Worm (Caenorhabditis elegans): ENCODE measurements around the gene C31B8.16.

The C31B8.16 gene

ce11 chrV:2934075-2934474 is 4.2 kb downstream of the C31B8.16 start, which contains the start of gene srh-247:
TSS of gene srh-247 (minus strand) at chrV:2934175.
- no peak for TF ChIP-seq ces-1 (GFP tag; optimal IDR thresholded peaks at IDR 0.05)
- no peak for TF ChIP-seq unc-30 (tag; optimal IDR thresholded peaks at IDR 0.05)
- no peak for TF ChIP-seq jun-1 (tag; optimal IDR thresholded peaks at IDR 0.05)
- no peak for TF ChIP-seq pax-3 (tag; optimal IDR thresholded peaks at IDR 0.05)
- no peak for TF ChIP-seq alr-1 (tag; optimal IDR thresholded peaks at IDR 0.05; ENCODE audit: borderline replicate concordance)
- no peak for TF ChIP-seq snpc-4 (tag; optimal IDR thresholded peaks at IDR 0.05)
- no peak for TF ChIP-seq mab-9 (GFP tag; IDR thresholded peaks at IDR 0.05)
- no peak for TF ChIP-seq nhr-12 (tag; optimal IDR thresholded peaks at IDR 0.05)
- no peak for TF ChIP-seq nhr-28 (tag; optimal IDR thresholded peaks at IDR 0.05)

ce11 chrV:2938497-2938896 is 8.6 kb downstream of the C31B8.16 start, which contains the start of gene srw-141:
TSS of gene srw-141 (minus strand) at chrV:2938597.
- no peak for TF ChIP-seq dsc-1 (tag; optimal IDR thresholded peaks at IDR 0.05)
- TF ChIP-seq rnt-1 (tag; optimal IDR thresholded peaks at IDR 0.05), result no peak
- TF ChIP-seq C16A3.4 (tag; optimal IDR thresholded peaks at IDR 0.05), result no peak
- TF ChIP-seq mef-2 (tag; optimal IDR thresholded peaks at IDR 0.05), result no peak
- TF ChIP-seq fkh-8 (tag; optimal IDR thresholded peaks at IDR 0.05), result no peak

- no peak for TF ChIP-seq snpc-4 (tag; optimal IDR thresholded peaks at IDR 0.05)
- TF ChIP-seq efl-1 (optimal IDR thresholded peaks at IDR 0.05), result no peak
- TF ChIP-seq efl-1 (GFP tag; optimal IDR thresholded peaks at IDR 0.05 in 1 of 2), result peak in 1 of 2 experiments; percentile 23
- no peak for TF ChIP-seq dsc-1 (tag; optimal IDR thresholded peaks at IDR 0.05)
These were observed 11.6 kb downstream of the C31B8.16 start, which contains the start of gene srw-143 for ce11 chrV:2941405-2941804. TSS of gene srw-143 (minus strand) at chrV:2941505.

- TF ChIP-seq grh-1 (GFP tag; IDR thresholded peaks at IDR 0.05) (no peak), dsc-1 (tag; optimal IDR thresholded peaks at IDR 0.05) (no peak), C04F5.9 (tag; optimal IDR thresholded peaks at IDR 0.05) (no peak), ceh-88 (GFP tag; IDR thresholded peaks at IDR 0.05) (no peak), rnt-1 (tag; optimal IDR thresholded peaks at IDR 0.05) (no peak), snpc-4 (tag; optimal IDR thresholded peaks at IDR 0.05) (no peak), blmp-1 (tag; optimal IDR thresholded peaks at IDR 0.05) (no peak), fkh-10 (GFP tag; optimal IDR thresholded peaks at IDR 0.05) (no peak), nhr-77 (tag; optimal IDR thresholded peaks at IDR 0.05) (no peak), unc-98 (GFP tag; IDR thresholded peaks at IDR 0.05) (no peak), mdl-1 (tag; optimal IDR thresholded peaks at IDR 0.05) (no peak), sptf-1 (tag; optimal IDR thresholded peaks at IDR 0.05) (no peak), mef-2 (tag; optimal IDR thresholded peaks at IDR 0.05) (no peak), nhr-71 (tag; optimal IDR thresholded peaks at IDR 0.05) (no peak), lir-3 (tag; optimal IDR thresholded peaks at IDR 0.05; ENCODE audit: poor library complexity) (no peak), alr-1 (tag; optimal IDR thresholded peaks at IDR 0.05; ENCODE audit: borderline replicate concordance) (no peak), ceh-82 (tag; optimal IDR thresholded peaks at IDR 0.05) (no peak), C16A3.4 (tag; optimal IDR thresholded peaks at IDR 0.05) (no peak), nhr-11 (tag; optimal IDR thresholded peaks at IDR 0.05) (no peak)
These were observed 12.4 kb downstream of the C31B8.16 start for ce11 chrV:2942247-2942646.

- TF ChIP-seq dpl-1 (GFP tag; optimal IDR thresholded peaks at IDR 0.05) (no peak), nhr-237 (tag; optimal IDR thresholded peaks at IDR 0.05) (no peak), swsn-7 (tag; optimal IDR thresholded peaks at IDR 0.05) (no peak), unc-30 (tag; optimal IDR thresholded peaks at IDR 0.05) (no peak), zip-4 (GFP tag; optimal IDR thresholded peaks at IDR 0.05) (no peak), efl-3 (GFP tag; optimal IDR thresholded peaks at IDR 0.05) (no peak), tlp-1 (tag; optimal IDR thresholded peaks at IDR 0.05) (no peak)
These were observed 14.0 kb downstream of the C31B8.16 start, which contains the start of gene srw-137 for ce11 chrV:2943859-2944258. TSS of gene srw-137 (minus strand) at chrV:2943959.
